Fruit fly (Drosophila melanogaster) whole organism, prepupa: ENCODE data around the gene Ada2a.

ENCODE experiments used
- CG11294 ChIP-seq: fragments of 200-800 bp; sonication (Bioruptor generic); IDR thresholded peaks from 2 replicates; pipeline ENCODE4 v1.3.6; 2022; ENCODE audit warnings: missing biosample characterization, missing genetic modification characterization
- CG1621 ChIP-seq: fragments of 200-800 bp; sonication (Bioruptor generic); optimal IDR thresholded peaks from 3 replicates; lab custom pipeline; 2018; ENCODE audit warnings: missing biosample characterization, mild to moderate bottlenecking, missing genetic modification characterization
- CG3032 ChIP-seq: fragments of 200-800 bp; optimal IDR thresholded peaks from 2 replicates; lab custom pipeline; 2019; ENCODE audit warnings: missing biosample characterization, mild to moderate bottlenecking, missing genetic modification characterization, moderate library complexity
- CG31627 ChIP-seq: fragments of 200-800 bp; sonication (Bioruptor generic); optimal IDR thresholded peaks from 3 replicates; lab custom pipeline; 2016; ENCODE audit warnings: missing biosample characterization, missing genetic modification characterization
- CG32006 ChIP-seq: fragments of 200-800 bp; sonication (Bioruptor generic); optimal IDR thresholded peaks from 3 replicates; lab custom pipeline; 2017; ENCODE audit warnings: missing biosample characterization, mild to moderate bottlenecking, missing genetic modification characterization
- CG34406 ChIP-seq: fragments of 200-800 bp; sonication (Bioruptor generic); optimal IDR thresholded peaks from 3 replicates; lab custom pipeline; 2016; ENCODE audit warnings: missing biosample characterization, missing genetic modification characterization
- CG4318 ChIP-seq: fragments of 200-800 bp; sonication (Bioruptor generic); optimal IDR thresholded peaks from 3 replicates; lab custom pipeline; 2017; ENCODE audit warnings: missing biosample characterization, mild to moderate bottlenecking, missing genetic modification characterization
- CG6163 ChIP-seq: fragments of 200-800 bp; sonication (Bioruptor generic); IDR thresholded peaks from 3 replicates; pipeline ENCODE4 v1.3.6; 2022; ENCODE audit warnings: missing biosample characterization, missing genetic modification characterization
- CG6276 ChIP-seq: fragments of 200-800 bp; sonication (Bioruptor generic); optimal IDR thresholded peaks from 2 replicates; lab custom pipeline; 2017; ENCODE audit warnings: missing biosample characterization, mild to moderate bottlenecking, missing genetic modification characterization
- CG6792 ChIP-seq: fragments of 200-800 bp; sonication (Bioruptor generic); optimal IDR thresholded peaks from 3 replicates; lab custom pipeline; 2016; ENCODE audit warnings: missing biosample characterization, missing genetic modification characterization
- CG6808 ChIP-seq: fragments of 200-800 bp; sonication (Bioruptor generic); optimal IDR thresholded peaks from 3 replicates; lab custom pipeline; 2017; ENCODE audit warnings: missing biosample characterization, missing genetic modification characterization, mild to moderate bottlenecking, moderate library complexity, missing genetic modification reagents
- CG6854 ChIP-seq: fragments of 200-800 bp; sonication (Bioruptor generic); optimal IDR thresholded peaks from 2 replicates; lab custom pipeline; 2017; ENCODE audit warnings: missing biosample characterization, mild to moderate bottlenecking, missing genetic modification characterization
- CG7368 ChIP-seq: fragments of 200-800 bp; sonication (Bioruptor generic); optimal IDR thresholded peaks from 3 replicates; lab custom pipeline; 2016; ENCODE audit warnings: missing biosample characterization, missing genetic modification characterization
- CG8319 ChIP-seq: fragments of 200-800 bp; sonication (Bioruptor generic); optimal IDR thresholded peaks from 3 replicates; lab custom pipeline; 2016; ENCODE audit warnings: missing biosample characterization, missing genetic modification characterization
- CG8632 ChIP-seq: fragments of 200-800 bp; sonication (Bioruptor generic); optimal IDR thresholded peaks from 3 replicates; lab custom pipeline; 2016; ENCODE audit warnings: missing biosample characterization, missing genetic modification characterization
- CG9139 ChIP-seq: fragments of 200-800 bp; sonication (Bioruptor generic); optimal IDR thresholded peaks from 3 replicates; lab custom pipeline; 2017; ENCODE audit warnings: missing biosample characterization, mild to moderate bottlenecking, missing genetic modification characterization
- Eip78C ChIP-seq: fragments of 200-800 bp; sonication (Bioruptor generic); peaks from one replicate; lab custom pipeline; 2016; ENCODE audit warnings: missing biosample characterization, missing genetic modification characterization
- Eip93F ChIP-seq: fragments of 200-800 bp; sonication (Bioruptor generic); optimal IDR thresholded peaks from 2 replicates; lab custom pipeline; 2016; ENCODE audit warnings: missing biosample characterization, mild to moderate bottlenecking, missing genetic modification characterization
- Ets21C ChIP-seq: fragments of 200-800 bp; sonication (Bioruptor generic); optimal IDR thresholded peaks from 3 replicates; lab custom pipeline; 2016; ENCODE audit warnings: missing biosample characterization, missing genetic modification characterization
- Gug ChIP-seq: fragments of 200-800 bp; sonication (Bioruptor generic); IDR thresholded peaks from 2 replicates; pipeline ENCODE4 v1.3.6; 2022; ENCODE audit warnings: missing biosample characterization, missing genetic modification characterization
- Hr38 ChIP-seq: sonication (Bioruptor generic); optimal IDR thresholded peaks from 2 replicates; lab custom pipeline; 2016; ENCODE audit warnings: missing biosample characterization, missing genetic modification characterization
- Met ChIP-seq: fragments of 200-800 bp; sonication (Bioruptor generic); optimal IDR thresholded peaks from 3 replicates; lab custom pipeline; 2016; ENCODE audit warnings: missing biosample characterization, missing genetic modification characterization
- Sox102F ChIP-seq: fragments of 200-800 bp; sonication (Bioruptor generic); optimal IDR thresholded peaks from 2 replicates; lab custom pipeline; 2016; ENCODE audit warnings: missing biosample characterization, mild to moderate bottlenecking, missing genetic modification characterization
- Sox14 ChIP-seq: fragments of 200-800 bp; sonication (Bioruptor generic); optimal IDR thresholded peaks from 3 replicates; lab custom pipeline; 2016; ENCODE audit warnings: missing biosample characterization, missing genetic modification characterization
- achi ChIP-seq: fragments of 200-800 bp; sonication (Bioruptor generic); optimal IDR thresholded peaks from 3 replicates; lab custom pipeline; 2016; ENCODE audit warnings: missing biosample characterization, missing genetic modification characterization
- dsx ChIP-seq: fragments of 200-800 bp; optimal IDR thresholded peaks from 3 replicates; lab custom pipeline; 2019; ENCODE audit warnings: missing biosample characterization, mild to moderate bottlenecking, missing genetic modification characterization, moderate library complexity; ENCODE audit not compliant: poor library complexity, severe bottlenecking
- fd85E ChIP-seq: fragments of 200-800 bp; sonication (Bioruptor generic); optimal IDR thresholded peaks from 3 replicates; lab custom pipeline; 2016; ENCODE audit warnings: missing biosample characterization, missing genetic modification characterization
- lz ChIP-seq: fragments of 200-800 bp; sonication (Bioruptor generic); optimal IDR thresholded peaks from 3 replicates; lab custom pipeline; 2016; ENCODE audit warnings: missing biosample characterization, missing genetic modification characterization
- net ChIP-seq: fragments of 200-800 bp; sonication (Bioruptor generic); optimal IDR thresholded peaks from 3 replicates; lab custom pipeline; 2016; ENCODE audit warnings: missing biosample characterization, missing genetic modification characterization
- spab ChIP-seq: fragments of 200-800 bp; sonication (Bioruptor generic); optimal IDR thresholded peaks from 2 replicates; lab custom pipeline; 2017; ENCODE audit warnings: missing biosample characterization, mild to moderate bottlenecking, missing genetic modification characterization, missing genetic modification reagents
- ss ChIP-seq, 2 experiments: fragments of 200-800 bp; sonication (Bioruptor generic); optimal IDR thresholded peaks; 2 replicates in 1 of 2; 3 replicates in 1 of 2; lab custom pipeline; 2017 to 2018; ENCODE audit warnings: mild to moderate bottlenecking in 2 of 2, missing biosample characterization in 2 of 2, missing genetic modification characterization in 2 of 2, moderate library complexity in 1 of 2
- svp ChIP-seq: fragments of 200-800 bp; sonication (Bioruptor generic); peaks from one replicate; lab custom pipeline; 2016; ENCODE audit warnings: missing biosample characterization, missing genetic modification characterization
- topi ChIP-seq: fragments of 200-800 bp; sonication (Bioruptor generic); optimal IDR thresholded peaks from 3 replicates; lab custom pipeline; 2016; ENCODE audit warnings: missing biosample characterization, missing genetic modification characterization
- vri ChIP-seq: fragments of 200-800 bp; sonication (Bioruptor generic); optimal IDR thresholded peaks from 3 replicates; lab custom pipeline; 2016; ENCODE audit warnings: missing biosample characterization, mild to moderate bottlenecking, missing genetic modification characterization

Ada2a gene

dm6 chr3R:18294488-18294887 is 39.2 kb upstream of the Ada2a start (continued):
- TF ChIP-seq spab = no peak
- TF ChIP-seq CG7368 = no peak
- TF ChIP-seq CG6808 = peak; percentile 23
- TF ChIP-seq CG3032 (tag; lab: Kevin White, UChicago) = no peak
- no peak for TF ChIP-seq CG1621 (tag; lab: Kevin White, UChicago)
- no peak for TF ChIP-seq CG34406 (GFP tag; lab: Kevin White, UChicago)
- TF ChIP-seq Gug (GFP tag; lab: Robert Waterston, UW) = no peak
- TF ChIP-seq CG6854 (GFP tag; lab: Kevin White, UChicago) = no peak
- no peak for TF ChIP-seq achi (GFP tag; lab: Kevin White, UChicago)
- TF ChIP-seq CG9139 (GFP tag; lab: Kevin White, UChicago) = peak; percentile 58
- TF ChIP-seq Met = no peak
- TF ChIP-seq Hr38 (GFP tag; lab: Kevin White, UChicago) = no peak
- TF ChIP-seq Sox102F (GFP tag; lab: Kevin White, UChicago) = peak; percentile 9
- peak in 1 of 2 experiments; percentile 49 for TF ChIP-seq ss (GFP tag; optimal IDR thresholded peaks at IDR 0.05; lab: Kevin White, UChicago)
- no peak for TF ChIP-seq CG6792 (GFP tag; lab: Kevin White, UChicago)
- TF ChIP-seq Eip78C (GFP tag; lab: Kevin White, UChicago) = peak; percentile 63
- TF ChIP-seq CG11294 (GFP tag; lab: Robert Waterston, UW) = no peak
- no peak for TF ChIP-seq CG4318 (GFP tag; lab: Kevin White, UChicago)
- no peak for TF ChIP-seq vri (GFP tag; lab: Kevin White, UChicago)
- TF ChIP-seq CG6276 = no peak
- no peak for TF ChIP-seq Ets21C (GFP tag; lab: Kevin White, UChicago)
- TF ChIP-seq net (GFP tag; lab: Kevin White, UChicago) = no peak
- TF ChIP-seq fd85E (GFP tag; lab: Kevin White, UChicago) = no peak

DNA sequence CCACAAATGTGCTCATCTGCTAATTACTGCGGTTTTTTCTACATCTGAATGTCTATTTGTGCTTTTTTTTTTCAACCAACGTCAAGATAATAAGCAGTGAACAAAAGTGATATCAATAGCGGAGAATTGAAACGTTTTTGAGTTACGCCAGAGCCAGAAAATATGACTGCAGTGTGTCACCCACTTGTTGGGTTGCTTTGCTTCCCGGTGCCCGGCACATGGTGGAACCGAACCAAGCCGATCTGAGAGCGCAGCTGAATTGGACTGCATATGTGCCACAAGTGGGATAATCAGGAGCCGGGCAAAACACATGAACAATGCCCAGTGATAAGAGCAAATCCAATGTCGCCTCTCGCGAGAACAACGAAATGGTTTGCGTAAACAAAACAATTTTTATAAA is 37.1 kb upstream of the Ada2a start:
- TF ChIP-seq svp (GFP tag; lab: Kevin White, UChicago) = peak; percentile 73
- no peak for TF ChIP-seq Ets21C (GFP tag; lab: Kevin White, UChicago)
- TF ChIP-seq Eip78C (GFP tag; lab: Kevin White, UChicago) = peak; percentile 32
- no peak for TF ChIP-seq topi (GFP tag; lab: Kevin White, UChicago)
- TF ChIP-seq vri (GFP tag; lab: Kevin White, UChicago) = peak; percentile 66

DNA sequence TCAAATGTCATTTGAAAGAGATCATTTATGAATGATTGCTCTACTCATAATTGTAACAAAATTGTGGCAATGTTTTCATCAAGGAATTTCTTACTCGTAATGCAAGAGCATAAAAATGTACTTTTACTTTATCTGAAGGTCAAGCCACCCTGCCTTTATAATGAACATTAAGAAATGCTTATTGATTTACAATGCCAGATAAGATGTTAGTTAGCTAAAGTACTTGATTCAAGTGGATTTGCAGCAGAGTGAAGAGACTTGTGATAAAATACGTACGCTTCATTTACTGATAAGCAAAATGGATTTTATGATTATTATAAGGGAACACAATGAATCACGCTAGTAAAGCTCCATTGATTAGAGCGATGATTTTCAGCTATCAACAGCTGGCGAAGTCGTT is 36.5 kb upstream of the Ada2a start:
- no peak for TF ChIP-seq CG6792 (GFP tag; lab: Kevin White, UChicago)
- no peak for TF ChIP-seq Sox102F (GFP tag; lab: Kevin White, UChicago)
- peak; percentile 69 for TF ChIP-seq svp (GFP tag; lab: Kevin White, UChicago)
- TF ChIP-seq dsx (GFP tag; lab: Kevin White, UChicago) = no peak
- TF ChIP-seq fd85E (GFP tag; lab: Kevin White, UChicago) = no peak

DNA sequence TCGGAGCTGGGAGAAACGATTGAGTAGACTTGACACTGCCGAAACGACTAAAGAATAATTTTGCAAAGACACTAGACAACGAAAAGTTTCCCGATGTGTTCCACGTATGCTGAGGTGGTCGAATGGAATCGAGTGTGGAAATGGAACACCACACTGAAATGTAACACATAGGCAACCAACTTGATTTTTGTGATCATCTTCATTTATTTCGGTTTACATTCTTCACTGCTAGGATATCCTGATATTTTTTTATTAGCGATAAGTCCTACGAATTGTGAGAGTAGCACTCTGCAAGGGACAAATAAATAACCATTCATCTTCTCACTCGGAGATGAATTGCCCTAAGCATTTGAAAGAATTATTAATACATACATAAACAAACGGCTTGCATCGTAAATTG is 33.4 kb upstream of the Ada2a start, which contains the start of gene CG7131:
Gene CG7131, minus strand, starts transcription at position 101 of the 400 bp plus-strand sequence.
- TF ChIP-seq Gug (GFP tag; lab: Robert Waterston, UW) (no peak), CG6792 (GFP tag; lab: Kevin White, UChicago) (no peak), CG3032 (tag; lab: Kevin White, UChicago) (no peak), CG6854 (GFP tag; lab: Kevin White, UChicago) (no peak), CG8632 (GFP tag; lab: Kevin White, UChicago) (no peak), ss (GFP tag; optimal IDR thresholded peaks at IDR 0.05; lab: Kevin White, UChicago) (no peak), CG6163 (no peak), Sox14 (GFP tag; lab: Kevin White, UChicago) (no peak), CG32006 (GFP tag; lab: Kevin White, UChicago) (no peak), CG8319 (GFP tag; lab: Kevin White, UChicago) (no peak), Eip93F (no peak), CG9139 (GFP tag; lab: Kevin White, UChicago) (no peak)

- no peak for TF ChIP-seq CG31627 (GFP tag; lab: Kevin White, UChicago)
- peak; percentile 35 for TF ChIP-seq svp (GFP tag; lab: Kevin White, UChicago)
- TF ChIP-seq ss (GFP tag; optimal IDR thresholded peaks at IDR 0.05; lab: Kevin White, UChicago) = no peak
- no peak for TF ChIP-seq Met
- TF ChIP-seq Hr38 (GFP tag; lab: Kevin White, UChicago) = no peak
- TF ChIP-seq lz (GFP tag; lab: Kevin White, UChicago) = no peak
These were observed 28.2 kb upstream of the Ada2a start, which contains the start of the genes CG14312 and CG8064 for dm6 chr3R:18283441-18283840. Gene CG14312 (minus strand): TSS chr3R:18283528. Gene CG8064 (plus strand): TSS chr3R:18283660.
